Fruit fly (Drosophila melanogaster) whole organism, pupa: Measurements from ENCODE around the gene Atac3.

ENCODE experiments used
- CG12605 ChIP-seq: fragments of 200-800 bp; sonication (Bioruptor generic); IDR thresholded peaks from 2 replicates; pipeline ENCODE4 v1.3.6; 2022; ENCODE audit warnings: missing biosample characterization, missing genetic modification characterization
- CG13204 ChIP-seq: fragments of 200-800 bp; sonication (Bioruptor generic); optimal IDR thresholded peaks from 2 replicates; lab custom pipeline; 2018; ENCODE audit warnings: missing biosample characterization, mild to moderate bottlenecking, missing genetic modification characterization, moderate library complexity
- CG14655 ChIP-seq: fragments of 200-800 bp; sonication (Bioruptor generic); optimal IDR thresholded peaks from 3 replicates; lab custom pipeline; 2017; ENCODE audit warnings: mild to moderate bottlenecking, missing biosample characterization, missing genetic modification reagents, missing genetic modification characterization
- CG15710 ChIP-seq: fragments of 200-800 bp; sonication (Bioruptor generic); optimal IDR thresholded peaks from 2 replicates; lab custom pipeline; 2018; ENCODE audit warnings: missing biosample characterization, mild to moderate bottlenecking, missing genetic modification characterization, moderate library complexity
- CG8301 ChIP-seq: fragments of 200-800 bp; sonication (Bioruptor generic); optimal IDR thresholded peaks from 2 replicates; lab custom pipeline; 2018; ENCODE audit warnings: missing biosample characterization, mild to moderate bottlenecking, missing genetic modification characterization
- Pif1B ChIP-seq: fragments of 200-800 bp; sonication (Bioruptor generic); optimal IDR thresholded peaks from 3 replicates; lab custom pipeline; 2016; ENCODE audit warnings: missing biosample characterization, missing genetic modification characterization
- Snoo ChIP-seq: fragments of 200-800 bp; sonication (Bioruptor generic); optimal IDR thresholded peaks from 3 replicates; lab custom pipeline; 2017; ENCODE audit warnings: missing biosample characterization, mild to moderate bottlenecking, missing genetic modification characterization, inconsistent platforms
- fd96Ca ChIP-seq: fragments of 200-800 bp; sonication (Bioruptor generic); IDR thresholded peaks from 3 replicates; pipeline ENCODE4 v1.3.6; 2022; ENCODE audit warnings: missing biosample characterization, missing genetic modification characterization
- gl ChIP-seq: fragments of 200-800 bp; sonication (Bioruptor generic); optimal IDR thresholded peaks from 2 replicates; lab custom pipeline; 2018; ENCODE audit warnings: missing biosample characterization, mild to moderate bottlenecking, missing genetic modification characterization
- rn ChIP-seq: fragments of 200-800 bp; sonication (Bioruptor generic); IDR thresholded peaks from 2 replicates; pipeline ENCODE4 v1.3.6; 2022; ENCODE audit warnings: missing biosample characterization, missing genetic modification characterization

DNA sequence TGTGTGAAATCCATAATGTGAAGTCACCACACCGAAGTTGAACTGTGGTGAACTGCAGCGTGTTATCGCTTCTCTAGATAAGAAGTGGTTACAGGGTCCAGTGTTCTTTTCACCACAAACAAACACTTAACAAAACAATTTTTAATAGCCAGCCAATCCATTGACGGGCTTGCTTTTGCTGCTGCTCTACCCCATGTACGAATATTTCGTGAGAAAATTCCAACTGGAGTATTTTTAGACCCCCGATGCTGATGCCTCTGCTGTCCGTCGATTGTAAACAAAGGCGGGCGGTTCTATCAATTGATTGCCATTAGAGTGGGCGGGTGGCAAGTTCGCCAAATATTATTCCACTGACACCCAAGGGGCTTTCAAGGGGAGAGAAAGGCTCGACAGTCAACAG, 11.3 kb upstream of the Atac3 start:
- TF ChIP-seq rn (GFP tag; lab: Robert Waterston, UW) (no peak), CG14655 (GFP tag; lab: Kevin White, UChicago) (no peak), Snoo (no peak), CG8301 (tag; lab: Kevin White, UChicago) (no peak), CG12605 (no peak), CG15710 (tag; lab: Kevin White, UChicago) (no peak), gl (tag; lab: Kevin White, UChicago) (no peak), fd96Ca (no peak), Pif1B (GFP tag; lab: Kevin White, UChicago) (no peak), CG13204 (GFP tag; lab: Kevin White, UChicago) (no peak)
